Fruit fly (Drosophila melanogaster) whole organism: Measurements from ENCODE around the gene Cyp4ac1.

Experiments
- psq ChIP-seq: fragments of >200 bp; optimal IDR thresholded peaks from 2 replicates; lab custom pipeline; 2017
- usp ChIP-seq: fragments of >200 bp; optimal IDR thresholded peaks from 2 replicates; lab custom pipeline; 2017; ENCODE audit warnings: missing biosample characterization, missing genetic modification characterization, mixed read lengths

- no peak for TF ChIP-seq psq (lab: Kevin White, UChicago)
- no peak for TF ChIP-seq usp (GFP tag; lab: Kevin White, UChicago)
Observed at dm6 chr2L:5297961-5298311, 34.1 kb downstream of the Cyp4ac1 start.
